Worm (Caenorhabditis elegans): Measurements from ENCODE around the gene T26H5.8.

DNA sequence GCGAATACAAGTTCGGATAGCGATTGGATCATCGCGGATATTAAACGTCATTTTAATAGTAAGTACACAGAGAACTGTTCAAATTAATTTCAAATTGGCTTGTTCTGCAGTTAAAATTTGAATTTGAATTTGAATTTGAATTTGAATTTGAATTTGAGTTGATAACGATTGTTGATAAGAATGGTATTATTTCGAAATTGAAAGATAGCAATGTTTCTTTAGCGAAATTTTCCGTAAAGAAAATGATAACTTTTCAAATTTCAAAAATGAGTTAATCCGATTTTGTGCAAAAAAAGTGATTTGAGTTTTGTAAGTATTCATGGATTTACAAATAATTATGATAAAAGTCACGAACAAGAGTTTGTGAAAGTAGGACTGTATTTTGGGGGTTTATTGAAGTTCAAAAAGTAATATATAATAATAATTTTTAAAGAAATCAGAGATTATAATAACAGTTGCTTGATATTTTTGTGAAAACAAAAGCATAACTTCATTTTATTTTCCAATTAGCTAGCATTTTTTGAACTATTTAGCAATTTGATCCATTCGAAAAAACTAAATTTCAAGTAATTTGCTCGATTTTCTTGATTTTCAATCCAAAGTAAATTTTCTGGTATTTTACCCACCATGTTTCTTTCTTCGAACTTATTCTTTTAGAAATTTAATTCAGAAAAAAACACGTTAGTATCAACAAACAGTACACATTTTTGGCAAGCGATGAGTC is 7.0 kb downstream of the T26H5.8 start, which contains the start of gene Y36E3A.2:
- TF ChIP-seq him-1 (tag; optimal IDR thresholded peaks at IDR 0.05) = no peak
- TF ChIP-seq dao-5 (tag; optimal IDR thresholded peaks at IDR 0.05) = no peak
- TF ChIP-seq W03F9.2 (tag; optimal IDR thresholded peaks at IDR 0.05) = no peak

All from whole organism, L4/young adult.